Fruit fly (Drosophila melanogaster) whole organism, embryonic: Measurements from ENCODE around the gene CG32772.

ENCODE experiments used
- C15 ChIP-seq: fragments of 200-800 bp; sonication (Bioruptor generic); IDR thresholded peaks from 3 replicates; pipeline ENCODE4 v1.3.6; 2022; ENCODE audit warnings: missing biosample characterization, missing genetic modification characterization
- CG10431 ChIP-seq: fragments of 200-800 bp; sonication (Bioruptor generic); optimal IDR thresholded peaks from 3 replicates; lab custom pipeline; 2018; ENCODE audit warnings: missing biosample characterization, mild to moderate bottlenecking, missing genetic modification characterization
- CG11247 ChIP-seq: fragments of 200-800 bp; sonication (Bioruptor generic); IDR thresholded peaks from 2 replicates; pipeline ENCODE4 v1.3.6; 2022; ENCODE audit warnings: missing biosample characterization, missing genetic modification characterization
- CG12769 ChIP-seq: fragments of 200-800 bp; sonication (Bioruptor generic); optimal IDR thresholded peaks from 2 replicates; lab custom pipeline; 2019; ENCODE audit warnings: missing biosample characterization, mild to moderate bottlenecking, missing genetic modification characterization, moderate library complexity
- CG15601 ChIP-seq: fragments of 200-800 bp; sonication (Bioruptor generic); optimal IDR thresholded peaks from 3 replicates; lab custom pipeline; 2019; ENCODE audit warnings: missing biosample characterization, mild to moderate bottlenecking, missing genetic modification characterization, moderate library complexity
- CG2199 ChIP-seq: fragments of 200-800 bp; sonication (Bioruptor generic); IDR thresholded peaks from 3 replicates; pipeline ENCODE4 v1.3.6; 2022; ENCODE audit warnings: missing biosample characterization, missing genetic modification characterization
- CG30403 ChIP-seq: fragments of 200-800 bp; sonication (Bioruptor generic); optimal IDR thresholded peaks from 3 replicates; lab custom pipeline; 2016; ENCODE audit warnings: missing biosample characterization, missing genetic modification characterization
- CG31441 ChIP-seq: fragments of 200-800 bp; sonication (Bioruptor generic); IDR thresholded peaks from 2 replicates; pipeline ENCODE4 v1.3.6; 2022; ENCODE audit warnings: missing biosample characterization, missing genetic modification characterization
- CG3407 ChIP-seq: fragments of 200-800 bp; sonication (Bioruptor generic); optimal IDR thresholded peaks from 2 replicates; lab custom pipeline; 2018; ENCODE audit warnings: missing biosample characterization, mild to moderate bottlenecking, missing genetic modification characterization
- CG3726 ChIP-seq: fragments of 200-800 bp; sonication (Bioruptor generic); IDR thresholded peaks from 3 replicates; pipeline ENCODE4, ENCODE4 v1.3.6; 2022; ENCODE audit warnings: missing biosample characterization, missing genetic modification characterization
- CG4707 ChIP-seq: fragments of 200-800 bp; sonication (Bioruptor generic); optimal IDR thresholded peaks from 2 replicates; lab custom pipeline; 2018; ENCODE audit warnings: missing biosample characterization, mild to moderate bottlenecking, missing genetic modification characterization, moderate library complexity
- CG6791 ChIP-seq: fragments of 200-800 bp; sonication (Bioruptor generic); IDR thresholded peaks from 3 replicates; pipeline ENCODE4 v1.3.6; 2022; ENCODE audit warnings: missing biosample characterization, missing genetic modification characterization; ENCODE audit not compliant: partially characterized antibody
- CG7271 ChIP-seq: fragments of 200-800 bp; sonication (Bioruptor generic); optimal IDR thresholded peaks from 2 replicates; lab custom pipeline; 2018; ENCODE audit warnings: missing biosample characterization, mild to moderate bottlenecking, missing genetic modification characterization, moderate library complexity
- CG7556 ChIP-seq: fragments of 200-800 bp; sonication (Bioruptor generic); optimal IDR thresholded peaks from 2 replicates; lab custom pipeline; 2017; ENCODE audit warnings: missing biosample characterization, mild to moderate bottlenecking, missing genetic modification characterization
- CG7745 ChIP-seq: fragments of 200-800 bp; sonication (Bioruptor generic); optimal IDR thresholded peaks from 2 replicates; lab custom pipeline; 2018; ENCODE audit warnings: missing biosample characterization, mild to moderate bottlenecking, missing genetic modification characterization, moderate library complexity
- CG7839 ChIP-seq: fragments of 200-800 bp; sonication (Bioruptor generic); optimal IDR thresholded peaks from 3 replicates; lab custom pipeline; 2018; ENCODE audit warnings: missing biosample characterization, mild to moderate bottlenecking, missing genetic modification characterization, moderate library complexity
- CG7928 ChIP-seq: fragments of 200-800 bp; sonication (Bioruptor generic); optimal IDR thresholded peaks from 2 replicates; lab custom pipeline; 2017; ENCODE audit warnings: missing biosample characterization, mild to moderate bottlenecking, missing genetic modification characterization
- CG8359 ChIP-seq: fragments of 200-800 bp; sonication (Bioruptor generic); optimal IDR thresholded peaks from 2 replicates; lab custom pipeline; 2017; ENCODE audit warnings: missing biosample characterization, mild to moderate bottlenecking, missing genetic modification characterization, borderline replicate concordance
- CG8388 ChIP-seq: fragments of 200-800 bp; sonication (Bioruptor generic); optimal IDR thresholded peaks from 2 replicates; lab custom pipeline; 2019; ENCODE audit warnings: missing biosample characterization, mild to moderate bottlenecking, missing genetic modification characterization, moderate library complexity
- CoRest ChIP-seq: fragments of 200-800 bp; sonication (Bioruptor generic); optimal IDR thresholded peaks from 3 replicates; lab custom pipeline; 2018; ENCODE audit warnings: missing biosample characterization, mild to moderate bottlenecking, missing genetic modification characterization, moderate library complexity
- Dip2 ChIP-seq: fragments of 200-800 bp; sonication (Bioruptor generic); IDR thresholded peaks from 2 replicates; pipeline ENCODE4 v1.3.6; 2022; ENCODE audit warnings: missing biosample characterization, missing genetic modification characterization
- E2f1 ChIP-seq: fragments of 200-800 bp; sonication (Bioruptor generic); IDR thresholded peaks from 2 replicates; pipeline ENCODE4 v1.3.6; 2022; ENCODE audit warnings: missing biosample characterization, missing genetic modification characterization
- Hand ChIP-seq: fragments of 200-800 bp; sonication (Bioruptor generic); optimal IDR thresholded peaks from 2 replicates; lab custom pipeline; 2017; ENCODE audit warnings: mild to moderate bottlenecking, missing biosample characterization, missing genetic modification reagents, missing genetic modification characterization
- Pdp1 ChIP-seq, 2 experiments: fragments of 200-800 bp; sonication (Bioruptor generic); optimal IDR thresholded peaks; 3 replicates each; lab custom pipeline; 2016; ENCODE audit warnings: missing biosample characterization in 2 of 2, missing genetic modification characterization in 2 of 2, mild to moderate bottlenecking in 1 of 2, moderate library complexity in 1 of 2
- Side ChIP-seq: fragments of 200-800 bp; sonication (Bioruptor generic); optimal IDR thresholded peaks from 2 replicates; lab custom pipeline; 2016; ENCODE audit warnings: missing biosample characterization, missing genetic modification characterization
- Stat92E ChIP-seq, 3 experiments: fragments of >200 bp in 2 of 3; fragments of 200-800 bp in 1 of 3; sonication (Bioruptor generic) in 1 of 3; optimal IDR thresholded peaks; 2 replicates each; lab custom pipeline; 2017 to 2019; ENCODE audit warnings: missing biosample characterization in 3 of 3, missing genetic modification characterization in 3 of 3, mild to moderate bottlenecking in 1 of 3, moderate library complexity in 1 of 3
- Usf ChIP-seq: fragments of 200-800 bp; sonication (Bioruptor generic); optimal IDR thresholded peaks from 2 replicates; lab custom pipeline; 2017; ENCODE audit warnings: missing genotype, missing biosample characterization, missing genetic modification characterization
- bsh ChIP-seq, 2 experiments: fragments of 200-800 bp; sonication (Bioruptor generic); optimal IDR thresholded peaks; 2 replicates each; lab custom pipeline; 2017 to 2018; ENCODE audit warnings: mild to moderate bottlenecking in 2 of 2, missing biosample characterization in 2 of 2, missing genetic modification characterization in 2 of 2, moderate library complexity in 1 of 2
- dysf ChIP-seq: fragments of 200-800 bp; sonication (Bioruptor generic); IDR thresholded peaks from 3 replicates; pipeline ENCODE4 v1.3.6; 2022; ENCODE audit warnings: missing biosample characterization, missing genetic modification characterization
- fd3F ChIP-seq: fragments of 200-800 bp; sonication (Bioruptor generic); optimal IDR thresholded peaks from 2 replicates; lab custom pipeline; 2018; ENCODE audit warnings: missing biosample characterization, mild to moderate bottlenecking, missing genetic modification characterization, moderate library complexity
- ftz-f1 ChIP-seq: fragments of 200-800 bp; sonication (Bioruptor generic); optimal IDR thresholded peaks from 2 replicates; lab custom pipeline; 2016; ENCODE audit warnings: missing biosample characterization, missing genetic modification characterization
- gfzf ChIP-seq: fragments of 200-800 bp; sonication (Bioruptor generic); optimal IDR thresholded peaks from 2 replicates; lab custom pipeline; 2016; ENCODE audit warnings: missing biosample characterization, mild to moderate bottlenecking, missing genetic modification characterization, moderate library complexity
- grau ChIP-seq: fragments of 200-800 bp; optimal IDR thresholded peaks from 3 replicates; lab custom pipeline; 2019; ENCODE audit warnings: missing biosample characterization, mild to moderate bottlenecking, missing genetic modification characterization, moderate library complexity
- hkb ChIP-seq, 2 experiments: fragments of 200-800 bp in 1 of 2; fragments of >200 bp in 1 of 2; sonication (Bioruptor generic) in 1 of 2; IDR thresholded peaks in 1 of 2; optimal IDR thresholded peaks in 1 of 2; 2 replicates each; pipeline versions ENCODE4 v1.3.6 to Lab custom; 2017 to 2022; ENCODE audit warnings: missing biosample characterization in 1 of 2, missing genetic modification characterization in 1 of 2
- kay ChIP-seq: fragments of 200-800 bp; sonication (Bioruptor generic); optimal IDR thresholded peaks from 2 replicates; lab custom pipeline; 2016; ENCODE audit warnings: missing biosample characterization, missing genetic modification characterization
- nerfin-2 ChIP-seq: fragments of 200-800 bp; sonication (Bioruptor generic); IDR thresholded peaks from 2 replicates; pipeline ENCODE4 v1.3.6; 2022; ENCODE audit warnings: missing biosample characterization, missing genetic modification characterization; ENCODE audit not compliant: partially characterized antibody
- nmo ChIP-seq: fragments of 200-800 bp; sonication (Bioruptor generic); optimal IDR thresholded peaks from 2 replicates; lab custom pipeline; 2018; ENCODE audit warnings: missing biosample characterization, mild to moderate bottlenecking, missing genetic modification characterization, moderate library complexity
- pb ChIP-seq: fragments of 200-800 bp; sonication (Bioruptor generic); optimal IDR thresholded peaks from 3 replicates; lab custom pipeline; 2016; ENCODE audit warnings: missing biosample characterization, missing genetic modification characterization
- peb ChIP-seq: fragments of 200-800 bp; sonication (Bioruptor generic); IDR thresholded peaks from 2 replicates; pipeline ENCODE4 v1.3.6; 2022; ENCODE audit warnings: missing biosample characterization, missing genetic modification characterization
- pum ChIP-seq: fragments of 200-800 bp; sonication (Bioruptor generic); optimal IDR thresholded peaks from 2 replicates; lab custom pipeline; 2016; ENCODE audit warnings: missing biosample characterization, missing genetic modification characterization
- repo ChIP-seq: fragments of 200-800 bp; sonication (Bioruptor generic); optimal IDR thresholded peaks from 2 replicates; lab custom pipeline; 2016; ENCODE audit warnings: missing biosample characterization, missing genetic modification characterization
- sc ChIP-seq, 3 experiments: fragments of >200 bp in 2 of 3; fragments of 200-800 bp in 1 of 3; sonication (Bioruptor generic) in 1 of 3; optimal IDR thresholded peaks; 2 replicates in 2 of 3; 3 replicates in 1 of 3; lab custom pipeline; 2017; ENCODE audit warnings: mild to moderate bottlenecking in 1 of 3, missing biosample characterization in 1 of 3, missing genetic modification characterization in 1 of 3, missing genetic modification reagents in 1 of 3
- schlank ChIP-seq: fragments of 200-800 bp; sonication (Bioruptor generic); optimal IDR thresholded peaks from 2 replicates; lab custom pipeline; 2018; ENCODE audit warnings: missing biosample characterization, mild to moderate bottlenecking, missing genetic modification characterization
- sima ChIP-seq: fragments of 200-800 bp; sonication (Bioruptor generic); optimal IDR thresholded peaks from 2 replicates; lab custom pipeline; 2016; ENCODE audit warnings: missing biosample characterization, missing genetic modification characterization
- stc ChIP-seq: fragments of 200-800 bp; sonication (Bioruptor generic); IDR thresholded peaks from 2 replicates; pipeline ENCODE4 v1.3.6; 2022; ENCODE audit warnings: missing biosample characterization, missing genetic modification characterization
- usp ChIP-seq: fragments of >200 bp; optimal IDR thresholded peaks from 2 replicates; lab custom pipeline; 2017; ENCODE audit warnings: missing biosample characterization, missing genetic modification characterization
- yki ChIP-seq: fragments of >200 bp; optimal IDR thresholded peaks from 3 replicates; lab custom pipeline; 2018

The CG32772 gene

DNA sequence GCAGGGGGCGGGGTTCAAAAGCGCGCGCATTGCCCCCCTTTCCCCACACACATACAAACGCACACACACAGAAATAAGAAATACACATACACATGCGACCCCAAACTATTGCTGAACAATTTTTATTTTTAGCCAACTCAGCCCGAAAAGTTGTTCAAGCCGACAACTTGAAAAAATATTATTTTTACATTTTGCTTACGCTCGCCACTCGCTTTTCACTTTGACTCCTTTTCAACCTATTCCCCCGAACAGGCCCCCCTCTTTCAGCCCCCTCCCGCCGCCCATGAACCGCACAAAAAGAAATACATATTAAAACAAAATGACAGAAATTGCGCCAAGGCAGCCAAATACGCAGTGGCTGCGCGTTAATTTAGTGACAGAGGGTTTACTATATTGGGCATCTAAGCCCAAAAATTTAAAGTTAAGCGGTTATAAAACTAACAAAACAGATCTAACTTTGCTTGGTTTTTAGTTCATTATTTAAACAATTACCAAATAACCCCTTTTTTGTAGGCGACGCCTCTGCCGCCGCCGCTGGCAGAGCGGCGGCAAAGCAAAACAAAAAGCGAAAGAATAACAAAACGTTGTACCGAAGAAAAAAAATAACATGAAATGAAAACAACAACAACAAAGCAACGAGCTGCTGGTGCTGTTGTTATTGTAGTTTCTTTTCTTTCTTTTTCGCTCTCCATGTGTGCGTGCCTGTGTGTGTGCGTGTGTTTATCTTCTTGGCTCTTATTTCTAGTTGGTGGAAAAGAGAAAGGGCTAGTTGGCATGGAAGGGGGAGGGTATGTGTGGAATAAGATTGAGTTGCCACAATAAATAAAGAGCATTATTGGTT is 1.3 kb downstream of the CG32772 start (continued):
- TF ChIP-seq stc (peak; percentile 100), Side (GFP tag; lab: Kevin White, UChicago) (peak; percentile 100), CoRest (tag; lab: Kevin White, UChicago) (peak; percentile 100), C15 (GFP tag; lab: Robert Waterston, UW) (peak; percentile 99), pb (GFP tag; lab: Kevin White, UChicago) (peak; percentile 99), CG3726 (GFP tag; lab: Robert Waterston, UW) (peak; percentile 100), CG11247 (peak; percentile 100), bsh (GFP tag; optimal IDR thresholded peaks at IDR 0.05; lab: Kevin White, UChicago) (peak; percentile 100), dysf (GFP tag; lab: Robert Waterston, UW) (peak; percentile 100), fd3F (GFP tag; lab: Kevin White, UChicago) (peak; percentile 100), CG7556 (GFP tag; lab: Kevin White, UChicago) (peak; percentile 100), sima (GFP tag; lab: Kevin White, UChicago) (peak; percentile 99), yki (lab: Kevin White, UChicago) (no peak), CG10431 (GFP tag; lab: Kevin White, UChicago) (peak; percentile 99), CG7271 (tag; lab: Kevin White, UChicago) (peak; percentile 99), CG7839 (tag; lab: Kevin White, UChicago) (peak; percentile 100), CG4707 (peak; percentile 97), nmo (GFP tag; lab: Kevin White, UChicago) (peak; percentile 100), repo (GFP tag; lab: Kevin White, UChicago) (peak; percentile 99), hkb (optimal IDR thresholded peaks at IDR 0.05; lab: Kevin White, UChicago) (no peak), hkb (GFP tag; IDR thresholded peaks at IDR 0.05; lab: Robert Waterston, UW) (peak; percentile 100), CG6791 (GFP tag; lab: Robert Waterston, UW) (no peak), CG7928 (GFP tag; lab: Kevin White, UChicago) (peak; percentile 89), CG3407 (GFP tag; lab: Kevin White, UChicago) (peak; percentile 99), gfzf (peak; percentile 43), schlank (peak; percentile 100), CG8388 (GFP tag; lab: Kevin White, UChicago) (peak; percentile 99), Dip2 (GFP tag; lab: Robert Waterston, UW) (peak; percentile 82), Hand (GFP tag; lab: Kevin White, UChicago) (peak; percentile 100), pum (GFP tag; lab: Kevin White, UChicago) (peak; percentile 100), kay (GFP tag; lab: Kevin White, UChicago) (peak; percentile 99), Stat92E (GFP tag; optimal IDR thresholded peaks at IDR 0.05; lab: Kevin White, UChicago) (peak in 1 of 3 experiments; percentile 98), nerfin-2 (GFP tag; lab: Robert Waterston, UW) (no peak), CG8359 (GFP tag; lab: Kevin White, UChicago) (peak; percentile 97), grau (peak; percentile 100), Usf (GFP tag; lab: Kevin White, UChicago) (peak; percentile 100), ftz-f1 (peak; percentile 98), peb (GFP tag; lab: Robert Waterston, UW) (peak; percentile 99), CG2199 (GFP tag; lab: Robert Waterston, UW) (peak; percentile 100), usp (GFP tag; lab: Kevin White, UChicago) (no peak), Pdp1 (GFP tag; optimal IDR thresholded peaks at IDR 0.05; lab: Kevin White, UChicago) (peak; percentile 100), CG15601 (peak; percentile 99), CG12769 (tag; lab: Kevin White, UChicago) (peak; percentile 99), CG31441 (GFP tag; lab: Robert Waterston, UW) (peak; percentile 100), E2f1 (peak; percentile 100), CG7745 (tag; lab: Kevin White, UChicago) (peak; percentile 96), sc (optimal IDR thresholded peaks at IDR 0.05; lab: Kevin White, UChicago) (no peak), sc (GFP tag; optimal IDR thresholded peaks at IDR 0.05; lab: Kevin White, UChicago) (peak; percentile 99), CG30403 (GFP tag; lab: Kevin White, UChicago) (peak; percentile 100)
